Worm (Caenorhabditis elegans): ENCODE results near the gene zig-12.

Gene zig-12

ce11 chrX:8770316-8770715, 6.6 kb downstream of the zig-12 start:
- TF ChIP-seq unc-42 (tag; optimal IDR thresholded peaks at IDR 0.05) (peak; percentile 93), hlh-8 (tag; optimal IDR thresholded peaks at IDR 0.05) (no peak)

ce11 chrX:8778558-8778957, 14.9 kb downstream of the zig-12 start, which contains the start of gene ZK721.4:
Gene ZK721.4, plus strand, starts transcription at chrX:8778858.
- no peak for TF ChIP-seq hlh-30 (tag; optimal IDR thresholded peaks at IDR 0.05; ENCODE audit: insufficient read depth)
- TF ChIP-seq T23F11.4 (GFP tag; optimal IDR thresholded peaks at IDR 0.05), result no peak
- TF ChIP-seq fax-1 (tag; optimal IDR thresholded peaks at IDR 0.05), result no peak
- no peak for TF ChIP-seq pros-1 (tag; optimal IDR thresholded peaks at IDR 0.05)
- no peak for TF ChIP-seq ztf-16 (tag; optimal IDR thresholded peaks at IDR 0.05)
- TF ChIP-seq ceh-2 (tag; optimal IDR thresholded peaks at IDR 0.05), result no peak
- no peak for TF ChIP-seq dmd-4 (tag; optimal IDR thresholded peaks at IDR 0.05; ENCODE audit: borderline replicate concordance)
- no peak for TF ChIP-seq nhr-232 (tag; optimal IDR thresholded peaks at IDR 0.05)
- TF ChIP-seq Y22D7AL.16 (tag; optimal IDR thresholded peaks at IDR 0.05), result no peak
- no peak for TF ChIP-seq lim-6 (tag; optimal IDR thresholded peaks at IDR 0.05)
- no peak for TF ChIP-seq ceh-9 (tag; optimal IDR thresholded peaks at IDR 0.05)

- TF ChIP-seq fkh-6 (tag; optimal IDR thresholded peaks at IDR 0.05) (no peak), fkh-10 (GFP tag; optimal IDR thresholded peaks at IDR 0.05) (no peak), nhr-232 (tag; optimal IDR thresholded peaks at IDR 0.05) (no peak), pros-1 (tag; optimal IDR thresholded peaks at IDR 0.05) (no peak), Y22D7AL.16 (tag; optimal IDR thresholded peaks at IDR 0.05) (no peak), pag-3 (tag; optimal IDR thresholded peaks at IDR 0.05; ENCODE audit: borderline replicate concordance) (no peak), ceh-18 (tag; optimal IDR thresholded peaks at IDR 0.05) (no peak), ceh-9 (tag; optimal IDR thresholded peaks at IDR 0.05) (no peak)
Observed at ce11 chrX:8784234-8784633, 20.5 kb downstream of the zig-12 start, which contains the start of gene ZK721.3. Gene ZK721.3, plus strand, starts transcription at chrX:8784534.

ce11 chrX:8786687-8787086, 23.0 kb downstream of the zig-12 start:
- TF ChIP-seq elt-4 (tag; optimal IDR thresholded peaks at IDR 0.05) (no peak), dve-1 (tag; optimal IDR thresholded peaks at IDR 0.05) (no peak), unc-55 (GFP tag; optimal IDR thresholded peaks at IDR 0.05) (peak; percentile 51)

ce11 chrX:8787689-8788222, 24.0 kb downstream of the zig-12 start:
- TF ChIP-seq sox-2 (GFP tag; IDR thresholded peaks at IDR 0.05), result no peak
- no peak for TF ChIP-seq pat-9 (tag; optimal IDR thresholded peaks at IDR 0.05)
- no peak for TF ChIP-seq pha-2 (tag; optimal IDR thresholded peaks at IDR 0.05)
- TF ChIP-seq dve-1 (tag; optimal IDR thresholded peaks at IDR 0.05), result no peak
- TF ChIP-seq ceh-2 (tag; optimal IDR thresholded peaks at IDR 0.05), result no peak
- no peak for TF ChIP-seq ceh-24 (tag; optimal IDR thresholded peaks at IDR 0.05)

- TF ChIP-seq unc-55 (GFP tag; optimal IDR thresholded peaks at IDR 0.05) (peak; percentile 71), ceh-18 (tag; optimal IDR thresholded peaks at IDR 0.05) (peak; percentile 72), fkh-6 (tag; optimal IDR thresholded peaks at IDR 0.05) (no peak), syd-9 (tag; optimal IDR thresholded peaks at IDR 0.05) (peak; percentile 13), ceh-34 (tag; optimal IDR thresholded peaks at IDR 0.05) (no peak), rnt-1 (tag; optimal IDR thresholded peaks at IDR 0.05) (peak; percentile 75), nfya-1 (tag; optimal IDR thresholded peaks at IDR 0.05) (peak; percentile 40)
Observed at ce11 chrX:8789014-8789506, 25.4 kb downstream of the zig-12 start, which contains the start of gene unc-27. Gene unc-27, plus strand, starts transcription at chrX:8789456.

- no peak for TF ChIP-seq fax-1 (tag; optimal IDR thresholded peaks at IDR 0.05)
- no peak for TF ChIP-seq tbx-2 (tag; optimal IDR thresholded peaks at IDR 0.05)
- TF ChIP-seq pha-2 (tag; optimal IDR thresholded peaks at IDR 0.05), result no peak
- no peak for TF ChIP-seq eyg-1 (tag; optimal IDR thresholded peaks at IDR 0.05)
- no peak for TF ChIP-seq odd-2 (tag; optimal IDR thresholded peaks at IDR 0.05)
- no peak for TF ChIP-seq pha-4 (tag; optimal IDR thresholded peaks at IDR 0.05)
- no peak for TF ChIP-seq ceh-31 (tag; optimal IDR thresholded peaks at IDR 0.05)
- TF ChIP-seq hlh-6 (tag; optimal IDR thresholded peaks at IDR 0.05), result no peak
- no peak for TF ChIP-seq unc-3 (GFP tag; conservative IDR thresholded peaks at IDR 0.05)
- no peak for TF ChIP-seq unc-3 (tag; optimal IDR thresholded peaks at IDR 0.05)
- TF ChIP-seq ceh-24 (tag; optimal IDR thresholded peaks at IDR 0.05), result no peak
- no peak for TF ChIP-seq ztf-16 (tag; optimal IDR thresholded peaks at IDR 0.05)
- TF ChIP-seq pax-1 (tag; optimal IDR thresholded peaks at IDR 0.05), result no peak
- no peak for TF ChIP-seq nhr-11 (tag; optimal IDR thresholded peaks at IDR 0.05)
- no peak for TF ChIP-seq fkh-10 (GFP tag; optimal IDR thresholded peaks at IDR 0.05)
- no peak for TF ChIP-seq ets-4 (tag; optimal IDR thresholded peaks at IDR 0.05)
- TF ChIP-seq ama-1 (optimal IDR thresholded peaks at IDR 0.05), result no peak
- no peak for TF ChIP-seq ceh-19 (GFP tag; optimal IDR thresholded peaks at IDR 0.05)
Observed at ce11 chrX:8790093-8790492, 26.4 kb downstream of the zig-12 start.

All from whole organism, late embryonic.